Fruit fly (Drosophila melanogaster): ENCODE data around the gene CG14260.

Gene CG14260

dm6 chr3R:27253136-27253920, 11.9 kb upstream of the CG14260 start, which contains the start of gene pll (continued):
- peak; percentile 44 for TF ChIP-seq CG31388 (GFP tag; optimal IDR thresholded peaks at IDR 0.05)
- peak; percentile 75 for TF ChIP-seq fd3F (GFP tag; optimal IDR thresholded peaks at IDR 0.05)
- TF ChIP-seq GATAe (GFP tag; conservative IDR thresholded peaks at IDR 0.05) = peak; percentile 65; the same call in 1 of the 2 replicates
- TF ChIP-seq tio (GFP tag; optimal IDR thresholded peaks at IDR 0.05) = no peak
- peak; percentile 89 for TF ChIP-seq Aef1 (GFP tag; IDR thresholded peaks at IDR 0.05)
- peak; percentile 73 for TF ChIP-seq CG11696 (GFP tag; IDR thresholded peaks at IDR 0.05)
- no peak for TF ChIP-seq gem (tag; optimal IDR thresholded peaks at IDR 0.05)
- peak; percentile 83 for TF ChIP-seq Abd-B (GFP tag; optimal IDR thresholded peaks at IDR 0.05)
- peak; percentile 83 for TF ChIP-seq esg (GFP tag; conservative IDR thresholded peaks at IDR 0.05)
- no peak for TF ChIP-seq pros (GFP tag; optimal IDR thresholded peaks at IDR 0.05)
- TF ChIP-seq Hmx (GFP tag; optimal IDR thresholded peaks at IDR 0.05) = peak; percentile 61
- TF ChIP-seq Hey (tag; optimal IDR thresholded peaks at IDR 0.05) = no peak
- peak; percentile 90 for TF ChIP-seq zf30C (GFP tag; optimal IDR thresholded peaks at IDR 0.05)
- TF ChIP-seq CG13775 (GFP tag; optimal IDR thresholded peaks at IDR 0.05) = peak; percentile 81
- TF ChIP-seq CG7963 (GFP tag; IDR thresholded peaks at IDR 0.05; ENCODE audit: partially characterized antibody) = no peak
- peak in 1 of 2 experiments; percentile 84 for TF ChIP-seq bsh (GFP tag; optimal IDR thresholded peaks at IDR 0.05)
- TF ChIP-seq lola (GFP tag; optimal IDR thresholded peaks at IDR 0.05) = peak in 1 of 3 experiments; percentile 55
- peak; percentile 32 for TF ChIP-seq CG7987 (GFP tag; optimal IDR thresholded peaks at IDR 0.05)
- peak; percentile 94 for TF ChIP-seq gfzf (GFP tag; optimal IDR thresholded peaks at IDR 0.05)
- TF ChIP-seq peb (GFP tag; IDR thresholded peaks at IDR 0.05) = peak; percentile 83
- TF ChIP-seq gce (GFP tag; IDR thresholded peaks at IDR 0.05) = peak; percentile 79; the same call in 2 of the 3 replicates
- TF ChIP-seq CG3726 (GFP tag; IDR thresholded peaks at IDR 0.05) = peak; percentile 79; the same call in 2 of the 3 replicates
- TF ChIP-seq disco-r (GFP tag; optimal IDR thresholded peaks at IDR 0.05) = no peak
- peak; percentile 88 for TF ChIP-seq CG5953 (GFP tag; IDR thresholded peaks at IDR 0.05)
- TF ChIP-seq dimm (GFP tag; IDR thresholded peaks at IDR 0.05) = peak; percentile 62; the same call in 1 of the 2 replicates
- TF ChIP-seq CG10267 (tag; optimal IDR thresholded peaks at IDR 0.05) = peak; percentile 80
- TF ChIP-seq nerfin-1 (tag; optimal IDR thresholded peaks at IDR 0.05) = peak; percentile 53
- TF ChIP-seq Chrac-16 (GFP tag; optimal IDR thresholded peaks at IDR 0.05) = peak; percentile 86
- peak; percentile 35; the same call in 1 of the 2 replicates for TF ChIP-seq CG42726 (GFP tag; IDR thresholded peaks at IDR 0.05; ENCODE audit: partially characterized antibody)
- TF ChIP-seq exex (tag; optimal IDR thresholded peaks at IDR 0.05) = peak; percentile 70
- peak; percentile 57 for TF ChIP-seq CG7786 (GFP tag; optimal IDR thresholded peaks at IDR 0.05)
- peak; percentile 71 for TF ChIP-seq bcd (GFP tag; optimal IDR thresholded peaks at IDR 0.05)
- peak; percentile 87 for TF ChIP-seq Xbp1 (GFP tag; optimal IDR thresholded peaks at IDR 0.05)
- peak; percentile 2 for TF ChIP-seq btn (GFP tag; optimal IDR thresholded peaks at IDR 0.05)
- no peak for TF ChIP-seq CG13894 (tag; optimal IDR thresholded peaks at IDR 0.05)
- TF ChIP-seq row (GFP tag; IDR thresholded peaks at IDR 0.05) = peak; percentile 89
- TF ChIP-seq Fer1 (GFP tag; optimal IDR thresholded peaks at IDR 0.05) = peak; percentile 72
- TF ChIP-seq zfh1 (GFP tag; IDR thresholded peaks at IDR 0.05) = peak; percentile 91
- peak; percentile 58 for TF ChIP-seq Deaf1 (tag; optimal IDR thresholded peaks at IDR 0.05)
- TF ChIP-seq insv (GFP tag; optimal IDR thresholded peaks at IDR 0.05) = peak in 1 of 2 experiments; percentile 47
- TF ChIP-seq dmrt11E (tag; optimal IDR thresholded peaks at IDR 0.05) = peak; percentile 72
- peak; percentile 53 for TF ChIP-seq CG9609 (GFP tag; optimal IDR thresholded peaks at IDR 0.05)
- TF ChIP-seq Poxn (GFP tag; IDR thresholded peaks at IDR 0.05) = peak; percentile 68
- peak; percentile 36 for TF ChIP-seq pnt (GFP tag; optimal IDR thresholded peaks at IDR 0.05)
